Worm (Caenorhabditis elegans) whole organism, midembryonic: ENCODE measurements around the gene H35N09.2.

ENCODE experiments used
- ref-1 ChIP-seq: fragments of 200-800 bp; sonication (Bioruptor generic); conservative IDR thresholded peaks from 2 replicates; pipeline ENCODE4 v1.3.6; 2022; ENCODE audit warnings: missing genetic modification reagents, missing genetic modification characterization, missing compliant biosample characterization
- ztf-23 ChIP-seq: fragments of 200-800 bp; sonication (Bioruptor generic); IDR thresholded peaks from 2 replicates; pipeline ENCODE4 v1.3.6; 2022; ENCODE audit warnings: missing genetic modification reagents, missing genetic modification characterization, missing compliant biosample characterization

- TF ChIP-seq ztf-23 = no peak
- no peak for TF ChIP-seq ref-1 (GFP tag; lab: Robert Waterston, UW)
Observed at ce11 chrX:8568423-8568903, 36.4 kb downstream of the H35N09.2 start.
